Fruit fly (Drosophila melanogaster) whole organism, wandering third instar larva: Measurements from ENCODE around the gene CG13694.

ENCODE experiments used
- CG32264 ChIP-seq: fragments of 200-800 bp; sonication (Bioruptor generic); optimal IDR thresholded peaks from 2 replicates; lab custom pipeline; 2016; ENCODE audit warnings: missing biosample characterization, missing genetic modification characterization
- CG9705 ChIP-seq: fragments of 200-800 bp; sonication (Bioruptor generic); optimal IDR thresholded peaks from 2 replicates; lab custom pipeline; 2018; ENCODE audit warnings: missing biosample characterization, mild to moderate bottlenecking, missing genetic modification characterization
- Dfd ChIP-seq: fragments of >200 bp; optimal IDR thresholded peaks from 2 replicates; lab custom pipeline; 2017; ENCODE audit warnings: missing biosample characterization, missing genetic modification characterization
- Dif ChIP-seq: fragments of 200-275, 200-300 bp; sonication (Bioruptor generic); optimal IDR thresholded peaks from 2 replicates; lab custom pipeline; 2018; ENCODE audit warnings: missing biosample characterization, missing genetic modification characterization; ENCODE audit not compliant: partially characterized antibody
- HLH106 ChIP-seq: fragments of 200-800 bp; optimal IDR thresholded peaks from 3 replicates; lab custom pipeline; 2019; ENCODE audit warnings: missing biosample characterization, mild to moderate bottlenecking, missing genetic modification characterization, moderate library complexity
- Hnf4 ChIP-seq: fragments of 200-800 bp; sonication (Bioruptor generic); optimal IDR thresholded peaks from 2 replicates; lab custom pipeline; 2016; ENCODE audit warnings: missing biosample characterization, mild to moderate bottlenecking, missing genetic modification characterization
- Hr78 ChIP-seq: fragments of >200 bp; optimal IDR thresholded peaks from 2 replicates; lab custom pipeline; 2017; ENCODE audit warnings: missing biosample characterization, missing genetic modification characterization
- Hr83 ChIP-seq: fragments of 200-300 bp; sonication (Bioruptor generic); optimal IDR thresholded peaks from 2 replicates; lab custom pipeline; 2016; ENCODE audit warnings: missing biosample characterization, mild to moderate bottlenecking, missing genetic modification characterization, moderate library complexity; ENCODE audit not compliant: poor library complexity, severe bottlenecking
- Jra ChIP-seq: sonication (Bioruptor generic); optimal IDR thresholded peaks from 2 replicates; lab custom pipeline; 2016; ENCODE audit warnings: missing biosample characterization, missing genetic modification characterization
- Myc ChIP-seq: fragments of >200 bp; optimal IDR thresholded peaks from 2 replicates; lab custom pipeline; 2017
- N ChIP-seq: fragments of >200 bp; optimal IDR thresholded peaks from 2 replicates; lab custom pipeline; 2018; ENCODE audit warnings: missing biosample characterization, missing external identifiers, missing genetic modification characterization
- OdsH ChIP-seq: fragments of 200-800 bp; sonication (Bioruptor generic); optimal IDR thresholded peaks from 2 replicates; lab custom pipeline; 2016; ENCODE audit warnings: missing biosample characterization, mild to moderate bottlenecking, missing genetic modification characterization
- Rel ChIP-seq, 2 experiments: fragments of 200-800 bp; sonication (Bioruptor generic) in 1 of 2; optimal IDR thresholded peaks; 2 replicates in 1 of 2; 3 replicates in 1 of 2; lab custom pipeline; 2016 to 2019; ENCODE audit warnings: mild to moderate bottlenecking in 2 of 2, missing biosample characterization in 2 of 2, missing genetic modification characterization in 2 of 2, moderate library complexity in 1 of 2
- br ChIP-seq: fragments of 200-800 bp; sonication (Bioruptor generic); optimal IDR thresholded peaks from 2 replicates; lab custom pipeline; 2016; ENCODE audit warnings: missing biosample characterization, missing genetic modification characterization
- dl ChIP-seq, 2 experiments: fragments of 175-275, 200-275 bp in 1 of 2; fragments of 200-275 bp in 1 of 2; sonication (Bioruptor generic); optimal IDR thresholded peaks; lab custom pipeline; 2018; ENCODE audit warnings: mild to moderate bottlenecking in 2 of 2, missing biosample characterization in 2 of 2, missing genetic modification characterization in 2 of 2, moderate library complexity in 2 of 2; ENCODE audit not compliant: partially characterized antibody in 2 of 2, insufficient read depth in 1 of 2
- dmrt93B ChIP-seq: fragments of 200-800 bp; sonication (Bioruptor generic); optimal IDR thresholded peaks from 2 replicates; lab custom pipeline; 2018; ENCODE audit warnings: missing biosample characterization, mild to moderate bottlenecking, missing genetic modification characterization
- dsf ChIP-seq: sonication (Bioruptor generic); optimal IDR thresholded peaks from 2 replicates; lab custom pipeline; 2016; ENCODE audit warnings: missing biosample characterization, missing genetic modification characterization, borderline replicate concordance
- ey ChIP-seq: fragments of 200-800 bp; sonication (Bioruptor generic); optimal IDR thresholded peaks from 2 replicates; lab custom pipeline; 2016; ENCODE audit warnings: missing biosample characterization, missing genetic modification characterization
- foxo ChIP-seq, 2 experiments: fragments of 200-800 bp; sonication (Bioruptor generic); optimal IDR thresholded peaks; 2 replicates in 1 of 2; 3 replicates in 1 of 2; lab custom pipeline; 2016 to 2017; ENCODE audit warnings: missing biosample characterization in 2 of 2, missing genetic modification characterization in 2 of 2
- fru ChIP-seq: fragments of 200-800 bp; sonication (Bioruptor generic); optimal IDR thresholded peaks from 3 replicates; lab custom pipeline; 2016; ENCODE audit warnings: missing biosample characterization, mild to moderate bottlenecking, missing genetic modification characterization
- h ChIP-seq: fragments of 200-800 bp; sonication (Bioruptor generic); optimal IDR thresholded peaks from 3 replicates; lab custom pipeline; 2016; ENCODE audit warnings: missing biosample characterization, mild to moderate bottlenecking, missing genetic modification characterization
- jim ChIP-seq: fragments of 175-275, 200-325 bp; sonication (Bioruptor generic); optimal IDR thresholded peaks from 2 replicates; lab custom pipeline; 2016; ENCODE audit warnings: missing biosample characterization, mild to moderate bottlenecking, missing genetic modification characterization
- lola ChIP-seq: fragments of >200 bp; optimal IDR thresholded peaks from 2 replicates; lab custom pipeline; 2017; ENCODE audit warnings: missing biosample characterization, missing genetic modification characterization
- psq ChIP-seq: fragments of 200-800 bp; sonication (Bioruptor generic); optimal IDR thresholded peaks from 3 replicates; lab custom pipeline; 2017; ENCODE audit warnings: missing biosample characterization, mild to moderate bottlenecking, missing genetic modification characterization, moderate library complexity
- rgr ChIP-seq: fragments of 200-800 bp; sonication (Bioruptor generic); optimal IDR thresholded peaks from 3 replicates; lab custom pipeline; 2016; ENCODE audit warnings: missing biosample characterization, mild to moderate bottlenecking, missing genetic modification characterization
- sage ChIP-seq: fragments of 200-800 bp; sonication (Bioruptor generic); optimal IDR thresholded peaks from 2 replicates; lab custom pipeline; 2016; ENCODE audit warnings: missing biosample characterization, mild to moderate bottlenecking, missing genetic modification characterization
- sv ChIP-seq: fragments of 200-800 bp; sonication (Bioruptor generic); optimal IDR thresholded peaks from 3 replicates; lab custom pipeline; 2016; ENCODE audit warnings: missing biosample characterization, missing genetic modification characterization
- tai ChIP-seq: sonication (Bioruptor generic); optimal IDR thresholded peaks from 2 replicates; lab custom pipeline; 2016; ENCODE audit warnings: missing biosample characterization, missing genetic modification characterization
- usp ChIP-seq: fragments of >200 bp; optimal IDR thresholded peaks from 2 replicates; lab custom pipeline; 2017; ENCODE audit warnings: missing biosample characterization, missing genetic modification characterization
- woc ChIP-seq: sonication (Bioruptor generic); optimal IDR thresholded peaks from 2 replicates; lab custom pipeline; 2016; ENCODE audit warnings: missing biosample characterization, mild to moderate bottlenecking, missing genetic modification characterization

The CG13694 gene

dm6 chr2L:123007-123327 lies 6.7 kb upstream of the CG13694 start:
- no peak for TF ChIP-seq HLH106
- TF ChIP-seq Jra (GFP tag; lab: Kevin White, UChicago), result no peak
- TF ChIP-seq dsf (GFP tag; lab: Kevin White, UChicago), result no peak
- no peak for TF ChIP-seq sv (GFP tag; lab: Kevin White, UChicago)
- TF ChIP-seq Dif (GFP tag; lab: Kevin White, UChicago), result no peak
- TF ChIP-seq lola (GFP tag; lab: Kevin White, UChicago), result no peak
- TF ChIP-seq OdsH, result no peak
- TF ChIP-seq CG9705 (GFP tag; lab: Kevin White, UChicago), result no peak
- no peak for TF ChIP-seq ey
- no peak for TF ChIP-seq Hr83 (GFP tag; lab: Kevin White, UChicago)
- TF ChIP-seq Rel (GFP tag; optimal IDR thresholded peaks at IDR 0.05; lab: Kevin White, UChicago), result no peak
- no peak for TF ChIP-seq Rel (tag; optimal IDR thresholded peaks at IDR 0.05; lab: Kevin White, UChicago)
- no peak for TF ChIP-seq N

dm6 chr2L:122167-123006 lies 6.1 kb upstream of the CG13694 start:
- TF ChIP-seq tai (GFP tag; lab: Kevin White, UChicago) (peak; percentile 26), lola (GFP tag; lab: Kevin White, UChicago) (no peak)

dm6 chr2L:121456-121831 lies 5.2 kb upstream of the CG13694 start, which contains the start of gene CG4822:
TSS of gene CG4822 (minus strand) at chr2L:121754.
- TF ChIP-seq sage (GFP tag; lab: Kevin White, UChicago) (no peak), dmrt93B (no peak), dl (GFP tag; optimal IDR thresholded peaks at IDR 0.05; lab: Kevin White, UChicago; ENCODE audit: insufficient read depth in 1 of 2, partially characterized antibody in 2 of 2) (no peak), N (no peak), h (no peak), foxo (GFP tag; optimal IDR thresholded peaks at IDR 0.05; lab: Kevin White, UChicago) (no peak), Hr78 (no peak), dsf (GFP tag; lab: Kevin White, UChicago) (no peak), psq (GFP tag; lab: Kevin White, UChicago) (no peak), usp (no peak), HLH106 (no peak), Dfd (no peak), br (no peak), jim (GFP tag; lab: Kevin White, UChicago) (no peak), rgr (GFP tag; lab: Kevin White, UChicago) (no peak), Myc (no peak)

- TF ChIP-seq OdsH (peak; percentile 21), h (peak; percentile 62), dsf (GFP tag; lab: Kevin White, UChicago) (no peak), CG32264 (no peak), Hnf4 (GFP tag; lab: Kevin White, UChicago) (peak; percentile 33), foxo (GFP tag; optimal IDR thresholded peaks at IDR 0.05; lab: Kevin White, UChicago) (peak in 1 of 2 experiments; percentile 47), dmrt93B (no peak), ey (no peak), psq (GFP tag; lab: Kevin White, UChicago) (peak; percentile 6), sv (GFP tag; lab: Kevin White, UChicago) (no peak), br (peak; percentile 73), dl (GFP tag; optimal IDR thresholded peaks at IDR 0.05; lab: Kevin White, UChicago; ENCODE audit: insufficient read depth in 1 of 2, partially characterized antibody in 2 of 2) (peak in 1 of 2 experiments; percentile 8), fru (GFP tag; lab: Kevin White, UChicago) (peak; percentile 45), rgr (GFP tag; lab: Kevin White, UChicago) (peak; percentile 26), woc (GFP tag; lab: Kevin White, UChicago) (peak; percentile 65), jim (GFP tag; lab: Kevin White, UChicago) (no peak)
Observed at dm6 chr2L:120492-121455, 4.5 kb upstream of the CG13694 start.
